Worm (Caenorhabditis elegans) whole organism, late embryonic: ENCODE data around the gene acdh-10.
A peak's percentile ranks its signal among the peaks of the same experiment; 100 is the strongest.

ENCODE experiments used
- C08G9.2 ChIP-seq: sonication (generic microtip); optimal IDR thresholded peaks from 2 replicates; lab custom pipeline; 2016; ENCODE audit warnings: mild to moderate bottlenecking, missing genetic modification characterization, moderate library complexity, missing compliant biosample characterization
- F13H6.1 ChIP-seq: sonication (generic microtip); optimal IDR thresholded peaks from 2 replicates; lab custom pipeline; 2016; ENCODE audit warnings: missing genetic modification characterization, missing compliant biosample characterization
- K02D7.2 ChIP-seq: sonication (generic microtip); optimal IDR thresholded peaks from 2 replicates; lab custom pipeline; 2017; ENCODE audit warnings: mild to moderate bottlenecking, missing genetic modification characterization, missing compliant biosample characterization
- Y22D7AL.16 ChIP-seq: sonication (generic microtip); optimal IDR thresholded peaks from 2 replicates; lab custom pipeline; 2016; ENCODE audit warnings: missing genetic modification characterization, missing compliant biosample characterization
- ahr-1 ChIP-seq: sonication (generic microtip); optimal IDR thresholded peaks from 2 replicates; lab custom pipeline; 2016; ENCODE audit warnings: missing genetic modification characterization, missing compliant biosample characterization
- ama-1 ChIP-seq: fragments of 150-350 bp; optimal IDR thresholded peaks from 2 replicates; lab custom pipeline; 2014
- ceh-18 ChIP-seq: sonication (generic microtip); optimal IDR thresholded peaks from 2 replicates; lab custom pipeline; 2016; ENCODE audit warnings: missing genetic modification characterization, missing compliant biosample characterization
- ceh-19 ChIP-seq: fragments of 200-800 bp; sonication (Bioruptor generic); optimal IDR thresholded peaks from 2 replicates; lab custom pipeline; 2018; ENCODE audit warnings: mild to moderate bottlenecking, missing genetic modification characterization, missing compliant biosample characterization
- ceh-2 ChIP-seq: sonication (generic microtip); optimal IDR thresholded peaks from 2 replicates; lab custom pipeline; 2016; ENCODE audit warnings: missing genotype, missing genetic modification characterization, missing compliant biosample characterization
- ceh-22 ChIP-seq: sonication (generic microtip); optimal IDR thresholded peaks from 2 replicates; lab custom pipeline; 2017; ENCODE audit warnings: missing biosample characterization, missing genetic modification characterization
- ceh-30 ChIP-seq: fragments of 150-350 bp; optimal IDR thresholded peaks from 2 replicates; lab custom pipeline; 2014; ENCODE audit warnings: missing biosample characterization, missing genetic modification characterization
- ceh-31 ChIP-seq: sonication (generic microtip); optimal IDR thresholded peaks from 2 replicates; lab custom pipeline; 2016; ENCODE audit warnings: missing genetic modification characterization, missing compliant biosample characterization
- ceh-34 ChIP-seq: sonication (generic microtip); optimal IDR thresholded peaks from 2 replicates; lab custom pipeline; 2016; ENCODE audit warnings: mild to moderate bottlenecking, missing genetic modification characterization, missing compliant biosample characterization
- ceh-45 ChIP-seq: fragments of 200-800 bp; sonication (Bioruptor generic); IDR thresholded peaks from 2 replicates; pipeline ENCODE4 v1.3.6; 2022; ENCODE audit warnings: missing genetic modification reagents, missing genetic modification characterization, missing compliant biosample characterization
- ceh-6 ChIP-seq: fragments of 200-800 bp; sonication (Bioruptor generic); optimal IDR thresholded peaks from 2 replicates; lab custom pipeline; 2018; ENCODE audit warnings: mild to moderate bottlenecking, missing genetic modification characterization, missing compliant biosample characterization
- ceh-9 ChIP-seq: sonication (generic microtip); optimal IDR thresholded peaks from 2 replicates; lab custom pipeline; 2016; ENCODE audit warnings: mild to moderate bottlenecking, missing genetic modification characterization, inconsistent platforms, missing compliant biosample characterization
- che-1 ChIP-seq: sonication (generic microtip); optimal IDR thresholded peaks from 2 replicates; lab custom pipeline; 2016; ENCODE audit warnings: mild to moderate bottlenecking, missing genetic modification characterization, missing compliant biosample characterization
- dmd-4 ChIP-seq: sonication (generic microtip); optimal IDR thresholded peaks from 2 replicates; lab custom pipeline; 2016; ENCODE audit warnings: borderline replicate concordance, missing genetic modification characterization, missing compliant biosample characterization
- elt-4 ChIP-seq: sonication (generic microtip); optimal IDR thresholded peaks from 2 replicates; lab custom pipeline; 2016; ENCODE audit warnings: missing genetic modification characterization, missing compliant biosample characterization
- ets-4 ChIP-seq: sonication (generic microtip); optimal IDR thresholded peaks from 2 replicates; lab custom pipeline; 2016; ENCODE audit warnings: missing genetic modification characterization, missing compliant biosample characterization
- fkh-6 ChIP-seq: sonication (generic microtip); optimal IDR thresholded peaks from 2 replicates; lab custom pipeline; 2016; ENCODE audit warnings: missing genetic modification characterization, missing compliant biosample characterization
- gmeb-2 ChIP-seq: sonication (generic microtip); optimal IDR thresholded peaks from 2 replicates; lab custom pipeline; 2016; ENCODE audit warnings: missing genetic modification characterization, inconsistent platforms, missing compliant biosample characterization
- hlh-13 ChIP-seq: fragments of 200-800 bp; sonication (Bioruptor generic); optimal IDR thresholded peaks from 2 replicates; lab custom pipeline; 2018; ENCODE audit warnings: mild to moderate bottlenecking, missing genetic modification characterization, missing compliant biosample characterization
- hlh-15 ChIP-seq: sonication (generic microtip); optimal IDR thresholded peaks from 2 replicates; lab custom pipeline; 2016; ENCODE audit warnings: missing genetic modification characterization, missing compliant biosample characterization
- hlh-30 ChIP-seq: sonication (generic microtip); optimal IDR thresholded peaks from 2 replicates; lab custom pipeline; 2017; ENCODE audit warnings: antibody characterized with exemption, missing genetic modification characterization, missing compliant biosample characterization; ENCODE audit not compliant: insufficient read depth
- hlh-8 ChIP-seq: sonication (generic microtip); optimal IDR thresholded peaks from 2 replicates; lab custom pipeline; 2016; ENCODE audit warnings: missing genotype, missing genetic modification characterization, missing compliant biosample characterization
- lim-6 ChIP-seq: sonication (generic microtip); optimal IDR thresholded peaks from 2 replicates; lab custom pipeline; 2016; ENCODE audit warnings: missing genetic modification characterization, missing compliant biosample characterization
- lin-11 ChIP-seq: fragments of 200-800 bp; sonication (Bioruptor generic); optimal IDR thresholded peaks from 2 replicates; lab custom pipeline; 2018; ENCODE audit warnings: mild to moderate bottlenecking, missing genetic modification characterization, missing compliant biosample characterization
- madf-2 ChIP-seq: sonication (generic microtip); optimal IDR thresholded peaks from 2 replicates; lab custom pipeline; 2017; ENCODE audit warnings: missing genetic modification characterization, missing compliant biosample characterization
- mec-3 ChIP-seq: sonication (generic microtip); optimal IDR thresholded peaks from 2 replicates; lab custom pipeline; 2016; ENCODE audit warnings: borderline replicate concordance, missing genetic modification characterization, missing compliant biosample characterization
- nhr-11 ChIP-seq: fragments of 150-350 bp; optimal IDR thresholded peaks from 2 replicates; lab custom pipeline; 2014; ENCODE audit warnings: missing biosample characterization, missing genetic modification characterization
- nhr-232 ChIP-seq: sonication (generic microtip); optimal IDR thresholded peaks from 2 replicates; lab custom pipeline; 2016; ENCODE audit warnings: missing genetic modification characterization, missing compliant biosample characterization
- odd-2 ChIP-seq: sonication (generic microtip); optimal IDR thresholded peaks from 2 replicates; lab custom pipeline; 2017; ENCODE audit warnings: antibody characterized with exemption, mild to moderate bottlenecking, missing genetic modification characterization, missing compliant biosample characterization
- pat-9 ChIP-seq: fragments of 200-800 bp; sonication (Bioruptor generic); optimal IDR thresholded peaks from 2 replicates; lab custom pipeline; 2018; ENCODE audit warnings: mild to moderate bottlenecking, missing genetic modification characterization, moderate library complexity, missing compliant biosample characterization
- pha-4 ChIP-seq: fragments of 150-350 bp; optimal IDR thresholded peaks from 2 replicates; lab custom pipeline; 2018; ENCODE audit warnings: missing biosample characterization, missing genetic modification reagents, missing genetic modification characterization
- pqm-1 ChIP-seq: sonication (generic microtip); optimal IDR thresholded peaks from 2 replicates; lab custom pipeline; 2016; ENCODE audit warnings: missing genetic modification characterization, missing compliant biosample characterization
- pros-1 ChIP-seq: fragments of 150-350 bp; optimal IDR thresholded peaks from 2 replicates; lab custom pipeline; 2014; ENCODE audit warnings: missing biosample characterization, missing genetic modification reagents, missing genetic modification characterization
- rnt-1 ChIP-seq: sonication (generic microtip); optimal IDR thresholded peaks from 2 replicates; lab custom pipeline; 2016; ENCODE audit warnings: missing genetic modification characterization, missing compliant biosample characterization
- sdc-2 ChIP-seq: sonication (generic microtip); optimal IDR thresholded peaks from 2 replicates; lab custom pipeline; 2016; ENCODE audit warnings: missing genotype, missing genetic modification characterization, missing compliant biosample characterization
- tbx-2 ChIP-seq: sonication (generic microtip); optimal IDR thresholded peaks from 2 replicates; lab custom pipeline; 2016; ENCODE audit warnings: missing genetic modification characterization, missing compliant biosample characterization
- tbx-7 ChIP-seq: sonication (generic microtip); optimal IDR thresholded peaks from 2 replicates; lab custom pipeline; 2016; ENCODE audit warnings: missing genotype, missing genetic modification characterization, missing compliant biosample characterization
- ttx-3 ChIP-seq: sonication (generic microtip); optimal IDR thresholded peaks from 2 replicates; lab custom pipeline; 2016; ENCODE audit warnings: missing genetic modification reagents, missing genetic modification characterization, missing compliant biosample characterization
- unc-3 ChIP-seq, 2 experiments: fragments of 200-800 bp in 1 of 2; sonication (Bioruptor generic) in 1 of 2; sonication (generic microtip) in 1 of 2; conservative IDR thresholded peaks in 1 of 2; optimal IDR thresholded peaks in 1 of 2; 2 replicates each; pipeline versions ENCODE4 v1.3.6 to Lab custom; 2016 to 2022; ENCODE audit warnings: missing compliant biosample characterization in 2 of 2, missing genetic modification characterization in 2 of 2, missing genetic modification reagents in 1 of 2
- unc-42 ChIP-seq: sonication (generic microtip); optimal IDR thresholded peaks from 2 replicates; lab custom pipeline; 2016; ENCODE audit warnings: missing genotype, missing genetic modification characterization, missing compliant biosample characterization
- unc-55 ChIP-seq: sonication (generic microtip); optimal IDR thresholded peaks from 2 replicates; lab custom pipeline; 2017; ENCODE audit warnings: missing biosample characterization, missing genetic modification reagents, missing genetic modification characterization
- unc-86 ChIP-seq: sonication (generic microtip); optimal IDR thresholded peaks from 2 replicates; lab custom pipeline; 2016; ENCODE audit warnings: missing genetic modification characterization, missing compliant biosample characterization
- zip-5 ChIP-seq: sonication (generic microtip); optimal IDR thresholded peaks from 2 replicates; lab custom pipeline; 2016; ENCODE audit warnings: missing genetic modification characterization, missing compliant biosample characterization
- ztf-16 ChIP-seq: sonication (generic microtip); optimal IDR thresholded peaks from 2 replicates; lab custom pipeline; 2017; ENCODE audit warnings: missing genetic modification characterization, missing compliant biosample characterization

The acdh-10 gene

ce11 chrX:17195080-17195479, 19.6 kb downstream of the acdh-10 start, which contains the start of gene B0302.5:
B0302.5 (minus strand) TSS chrX:17195137.
- TF ChIP-seq ceh-45 (GFP tag; lab: Robert Waterston, UW) (no peak), mec-3 (no peak), K02D7.2 (tag; lab: Kevin White, UChicago) (no peak)

ce11 chrX:17185696-17186430, 28.8 kb downstream of the acdh-10 start, which contains the start of gene sid-3:
sid-3 (plus strand) TSS chrX:17186380.
- TF ChIP-seq unc-42 (tag; lab: Kevin White, UChicago): no peak
- no peak for TF ChIP-seq nhr-11 (tag; lab: Kevin White, UChicago)
- TF ChIP-seq hlh-13: no peak
- TF ChIP-seq ets-4 (tag; lab: Kevin White, UChicago): no peak
- no peak for TF ChIP-seq madf-2 (tag; lab: Kevin White, UChicago)
- TF ChIP-seq ttx-3: no peak
- no peak for TF ChIP-seq pqm-1 (tag; lab: Kevin White, UChicago)
- TF ChIP-seq, all 69 proteins: peak for 0

- TF ChIP-seq ceh-9 (tag; lab: Kevin White, UChicago): no peak
- no peak for TF ChIP-seq ceh-22 (tag; lab: Kevin White, UChicago)
- peak; percentile 78 for TF ChIP-seq ceh-18 (tag; lab: Kevin White, UChicago)
- TF ChIP-seq tbx-7 (tag; lab: Kevin White, UChicago): no peak
- peak; percentile 1 for TF ChIP-seq C08G9.2 (tag; lab: Kevin White, UChicago)
- no peak for TF ChIP-seq ama-1 (lab: Kevin White, UChicago)
- peak; percentile 89 for TF ChIP-seq ceh-34 (tag; lab: Kevin White, UChicago)
- no peak for TF ChIP-seq che-1 (tag; lab: Kevin White, UChicago)
- no peak for TF ChIP-seq nhr-232 (tag; lab: Kevin White, UChicago)
- TF ChIP-seq tbx-2: peak; percentile 71
- no peak for TF ChIP-seq pqm-1 (tag; lab: Kevin White, UChicago)
- TF ChIP-seq hlh-13: no peak
- TF ChIP-seq ahr-1 (tag; lab: Kevin White, UChicago): no peak
- TF ChIP-seq F13H6.1 (tag; lab: Kevin White, UChicago): peak; percentile 65
- peak; percentile 85 for TF ChIP-seq ceh-31
- TF ChIP-seq gmeb-2 (tag; lab: Kevin White, UChicago): no peak
- no peak for TF ChIP-seq mec-3
- no peak for TF ChIP-seq hlh-15 (tag; lab: Kevin White, UChicago)
- peak; percentile 52 for TF ChIP-seq ceh-2 (tag; lab: Kevin White, UChicago)
- TF ChIP-seq hlh-30 (tag; lab: Kevin White, UChicago): peak; percentile 65
- TF ChIP-seq ztf-16 (tag; lab: Kevin White, UChicago): no peak
- no peak for TF ChIP-seq elt-4
- no peak for TF ChIP-seq zip-5 (tag; lab: Kevin White, UChicago)
- TF ChIP-seq pat-9: no peak
- TF ChIP-seq fkh-6 (tag; lab: Kevin White, UChicago): peak; percentile 52
- TF ChIP-seq unc-3 (GFP tag; conservative IDR thresholded peaks at IDR 0.05; lab: Robert Waterston, UW): no peak
- TF ChIP-seq unc-3 (tag; optimal IDR thresholded peaks at IDR 0.05; lab: Kevin White, UChicago): no peak
- TF ChIP-seq ceh-30: no peak
- no peak for TF ChIP-seq lin-11 (tag; lab: Kevin White, UChicago)
- TF ChIP-seq lim-6: no peak
- no peak for TF ChIP-seq dmd-4
- TF ChIP-seq Y22D7AL.16: no peak
- TF ChIP-seq ceh-19 (GFP tag; lab: Kevin White, UChicago): peak; percentile 72
- TF ChIP-seq sdc-2 (tag; lab: Kevin White, UChicago): peak; percentile 94
- TF ChIP-seq unc-86 (tag; lab: Kevin White, UChicago): no peak
- no peak for TF ChIP-seq madf-2 (tag; lab: Kevin White, UChicago)
- peak; percentile 33 for TF ChIP-seq pros-1 (tag; lab: Kevin White, UChicago)
- TF ChIP-seq hlh-8 (tag; lab: Kevin White, UChicago): no peak
- TF ChIP-seq ceh-6 (GFP tag; lab: Kevin White, UChicago): peak; percentile 4
- TF ChIP-seq unc-42 (tag; lab: Kevin White, UChicago): peak; percentile 42
- no peak for TF ChIP-seq pha-4 (tag; lab: Kevin White, UChicago)
- TF ChIP-seq odd-2 (tag; lab: Kevin White, UChicago): no peak
- TF ChIP-seq unc-55 (GFP tag; lab: Kevin White, UChicago): peak; percentile 61
- peak; percentile 50 for TF ChIP-seq rnt-1 (tag; lab: Kevin White, UChicago)
Observed at ce11 chrX:17184363-17184762, 30.3 kb downstream of the acdh-10 start.
